Worm (Caenorhabditis elegans) whole organism, midembryonic: ENCODE measurements around the gene C14A11.2.

Source experiments
- T22C8.4 ChIP-seq: fragments of 200-800 bp; sonication (Bioruptor generic); IDR thresholded peaks from 2 replicates; pipeline ENCODE4 v1.3.6; 2022; ENCODE audit warnings: missing genetic modification characterization, missing compliant biosample characterization
- cog-1 ChIP-seq: sonication (generic microtip); optimal IDR thresholded peaks from 2 replicates; lab custom pipeline; 2016; ENCODE audit warnings: missing genetic modification characterization, missing compliant biosample characterization
- flt-1 ChIP-seq: fragments of 200-800 bp; sonication (Bioruptor generic); IDR thresholded peaks from 2 replicates; pipeline ENCODE4 v1.3.6; 2022; ENCODE audit warnings: missing genetic modification characterization, missing compliant biosample characterization
- klf-2 ChIP-seq: fragments of 200-800 bp; sonication (Bioruptor generic); conservative IDR thresholded peaks from 2 replicates; pipeline ENCODE4 v1.3.6; 2022; ENCODE audit warnings: missing genetic modification reagents, missing genetic modification characterization, missing compliant biosample characterization
- med-1 ChIP-seq: sonication (generic microtip); optimal IDR thresholded peaks from 2 replicates; lab custom pipeline; 2017; ENCODE audit warnings: missing genetic modification characterization, mild to moderate bottlenecking, missing compliant biosample characterization, antibody characterized with exemption, missing genetic modification reagents; ENCODE audit not compliant: insufficient read depth
- ref-1 ChIP-seq: fragments of 200-800 bp; sonication (Bioruptor generic); conservative IDR thresholded peaks from 2 replicates; pipeline ENCODE4 v1.3.6; 2022; ENCODE audit warnings: missing genetic modification reagents, missing genetic modification characterization, missing compliant biosample characterization
- tab-1 ChIP-seq: fragments of 200-800 bp; sonication (Bioruptor generic); IDR thresholded peaks from 2 replicates; pipeline ENCODE4 v1.3.6; 2022; ENCODE audit warnings: missing genetic modification characterization, missing compliant biosample characterization
- ztf-23 ChIP-seq: fragments of 200-800 bp; sonication (Bioruptor generic); IDR thresholded peaks from 2 replicates; pipeline ENCODE4 v1.3.6; 2022; ENCODE audit warnings: missing genetic modification reagents, missing genetic modification characterization, missing compliant biosample characterization
- ztf-29 ChIP-seq: fragments of 200-800 bp; sonication (Bioruptor generic); IDR thresholded peaks from 2 replicates; pipeline ENCODE4 v1.3.6; 2022; ENCODE audit warnings: missing genetic modification reagents, missing genetic modification characterization, missing compliant biosample characterization

Gene C14A11.2

ce11 chrX:2802562-2803165 lies at the start of gene C14A11.2:
Gene C14A11.2, plus strand, starts transcription at chrX:2803112.
- TF ChIP-seq klf-2 (GFP tag; lab: Robert Waterston, UW) (no peak), ztf-23 (GFP tag; lab: Robert Waterston, UW) (no peak), flt-1 (GFP tag; lab: Robert Waterston, UW) (no peak), cog-1 (no peak), ztf-29 (GFP tag; lab: Robert Waterston, UW) (no peak), T22C8.4 (GFP tag; lab: Robert Waterston, UW) (no peak), ref-1 (no peak), med-1 (GFP tag; lab: Kevin White, UChicago) (no peak), tab-1 (no peak)

- TF ChIP-seq T22C8.4 (GFP tag; lab: Robert Waterston, UW) (no peak), med-1 (GFP tag; lab: Kevin White, UChicago) (no peak), ztf-29 (GFP tag; lab: Robert Waterston, UW) (no peak), ztf-23 (GFP tag; lab: Robert Waterston, UW) (no peak), ref-1 (no peak), klf-2 (GFP tag; lab: Robert Waterston, UW) (no peak), tab-1 (no peak), cog-1 (no peak), flt-1 (GFP tag; lab: Robert Waterston, UW) (no peak)
Observed at ce11 chrX:2754036-2754941, 48.6 kb upstream of the C14A11.2 start.

ce11 chrX:2763476-2764268 lies 39.2 kb upstream of the C14A11.2 start, which contains the start of gene unc-2:
Gene unc-2, minus strand, starts transcription at chrX:2763526.
- TF ChIP-seq ref-1 (no peak), ztf-23 (GFP tag; lab: Robert Waterston, UW) (no peak), flt-1 (GFP tag; lab: Robert Waterston, UW) (no peak), cog-1 (no peak), ztf-29 (GFP tag; lab: Robert Waterston, UW) (no peak), T22C8.4 (GFP tag; lab: Robert Waterston, UW) (no peak), klf-2 (GFP tag; lab: Robert Waterston, UW) (no peak)

ce11 chrX:2764278-2764677 lies 38.6 kb upstream of the C14A11.2 start:
- TF ChIP-seq ref-1: no peak
- no peak for TF ChIP-seq T22C8.4 (GFP tag; lab: Robert Waterston, UW)
- no peak for TF ChIP-seq ztf-29 (GFP tag; lab: Robert Waterston, UW)
- TF ChIP-seq cog-1: no peak
- TF ChIP-seq ztf-23 (GFP tag; lab: Robert Waterston, UW): no peak
- no peak for TF ChIP-seq klf-2 (GFP tag; lab: Robert Waterston, UW)
- TF ChIP-seq tab-1: no peak
- TF ChIP-seq med-1 (GFP tag; lab: Kevin White, UChicago): no peak
- TF ChIP-seq flt-1 (GFP tag; lab: Robert Waterston, UW): no peak

ce11 chrX:2769685-2770084 lies 33.2 kb upstream of the C14A11.2 start, which contains the start of gene F55F1.2:
Gene F55F1.2, minus strand, starts transcription at chrX:2770060.
- TF ChIP-seq T22C8.4 (GFP tag; lab: Robert Waterston, UW): no peak
- TF ChIP-seq med-1 (GFP tag; lab: Kevin White, UChicago): no peak
- no peak for TF ChIP-seq tab-1
- no peak for TF ChIP-seq ztf-29 (GFP tag; lab: Robert Waterston, UW)
- no peak for TF ChIP-seq flt-1 (GFP tag; lab: Robert Waterston, UW)
- TF ChIP-seq ztf-23 (GFP tag; lab: Robert Waterston, UW): no peak
- TF ChIP-seq cog-1: no peak
- no peak for TF ChIP-seq ref-1
- no peak for TF ChIP-seq klf-2 (GFP tag; lab: Robert Waterston, UW)

- TF ChIP-seq ref-1: no peak
- no peak for TF ChIP-seq med-1 (GFP tag; lab: Kevin White, UChicago)
- no peak for TF ChIP-seq klf-2 (GFP tag; lab: Robert Waterston, UW)
- no peak for TF ChIP-seq ztf-29 (GFP tag; lab: Robert Waterston, UW)
- no peak for TF ChIP-seq flt-1 (GFP tag; lab: Robert Waterston, UW)
- no peak for TF ChIP-seq T22C8.4 (GFP tag; lab: Robert Waterston, UW)
- no peak for TF ChIP-seq cog-1
- TF ChIP-seq tab-1: no peak
- no peak for TF ChIP-seq ztf-23 (GFP tag; lab: Robert Waterston, UW)
Observed at ce11 chrX:2771742-2772141, 31.2 kb upstream of the C14A11.2 start, which contains the start of gene cgef-1. Gene cgef-1, plus strand, starts transcription at chrX:2772042.

- TF ChIP-seq T22C8.4 (GFP tag; lab: Robert Waterston, UW) (no peak), klf-2 (GFP tag; lab: Robert Waterston, UW) (no peak), flt-1 (GFP tag; lab: Robert Waterston, UW) (no peak), tab-1 (no peak), med-1 (GFP tag; lab: Kevin White, UChicago) (no peak), cog-1 (no peak)
Observed at ce11 chrX:2776955-2777354, 26.0 kb upstream of the C14A11.2 start.

- TF ChIP-seq med-1 (GFP tag; lab: Kevin White, UChicago): no peak
- no peak for TF ChIP-seq klf-2 (GFP tag; lab: Robert Waterston, UW)
- no peak for TF ChIP-seq flt-1 (GFP tag; lab: Robert Waterston, UW)
- TF ChIP-seq ztf-23 (GFP tag; lab: Robert Waterston, UW): no peak
- TF ChIP-seq ztf-29 (GFP tag; lab: Robert Waterston, UW): no peak
- TF ChIP-seq ref-1: no peak
- TF ChIP-seq T22C8.4 (GFP tag; lab: Robert Waterston, UW): no peak
- no peak for TF ChIP-seq cog-1
- TF ChIP-seq tab-1: no peak
Observed at ce11 chrX:2777973-2778372, 24.9 kb upstream of the C14A11.2 start.
